Worm (Caenorhabditis elegans): ENCODE measurements around the gene F56D5.3.

DNA sequence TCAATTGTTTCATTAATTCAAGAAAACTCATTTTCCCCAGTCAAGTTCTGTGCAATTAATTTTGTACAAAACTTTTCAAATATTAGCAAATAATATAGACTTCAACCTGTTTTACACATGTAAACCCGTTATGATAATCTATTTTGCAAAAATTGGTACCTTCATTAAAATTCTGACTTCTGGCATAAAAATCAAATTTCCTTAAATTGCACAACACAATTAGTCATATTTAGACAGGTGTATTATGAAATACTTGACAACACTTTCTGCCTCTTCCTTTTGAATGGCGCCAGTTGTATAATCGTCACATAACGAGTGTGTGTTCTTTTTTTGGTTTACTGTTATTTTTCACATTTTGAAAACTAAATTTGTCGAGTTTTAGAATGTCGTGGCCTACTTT, 26.3 kb upstream of the F56D5.3 start, which contains the start of gene fbxc-58:
- TF ChIP-seq zag-1 (tag; optimal IDR thresholded peaks at IDR 0.05) (no peak), jun-1 (tag; optimal IDR thresholded peaks at IDR 0.05) (no peak), gei-8 (GFP tag; optimal IDR thresholded peaks at IDR 0.05) (no peak), dpl-1 (GFP tag; optimal IDR thresholded peaks at IDR 0.05) (no peak), lin-39 (tag; optimal IDR thresholded peaks at IDR 0.05) (no peak), nhr-77 (tag; optimal IDR thresholded peaks at IDR 0.05) (no peak), tag-97 (GFP tag; IDR thresholded peaks at IDR 0.05) (no peak), nhr-237 (tag; optimal IDR thresholded peaks at IDR 0.05) (no peak), aha-1 (tag) (no peak)
